Fruit fly (Drosophila melanogaster): Measurements from ENCODE around the gene CG43136.

The CG43136 gene

dm6 chrX:5891666-5892444 is 38.3 kb downstream of the CG43136 start (continued):
- peak; percentile 59 for TF ChIP-seq topi (GFP tag; optimal IDR thresholded peaks at IDR 0.05)
- peak; percentile 82 for TF ChIP-seq Eip78C (GFP tag)
- TF ChIP-seq cyc (GFP tag; optimal IDR thresholded peaks at IDR 0.05), result peak; percentile 34
- peak; percentile 9 for TF ChIP-seq CG7368 (GFP tag; optimal IDR thresholded peaks at IDR 0.05)
- no peak for TF ChIP-seq Eip93F (GFP tag; optimal IDR thresholded peaks at IDR 0.05)
- peak; percentile 3 for TF ChIP-seq CG10669 (GFP tag; optimal IDR thresholded peaks at IDR 0.05)
- TF ChIP-seq CG6163 (GFP tag; IDR thresholded peaks at IDR 0.05), result peak; percentile 76
- peak; percentile 36 for TF ChIP-seq Ets21C (GFP tag; optimal IDR thresholded peaks at IDR 0.05)
- peak; percentile 57 for TF ChIP-seq Sox14 (GFP tag; optimal IDR thresholded peaks at IDR 0.05)
- peak; percentile 36 for TF ChIP-seq CG34406 (GFP tag; optimal IDR thresholded peaks at IDR 0.05)

dm6 chrX:5892512-5892911 is 39.0 kb downstream of the CG43136 start:
- TF ChIP-seq CG1621 (tag; optimal IDR thresholded peaks at IDR 0.05), result peak; percentile 30
- no peak for TF ChIP-seq CG8119 (GFP tag; IDR thresholded peaks at IDR 0.05)
- TF ChIP-seq CG9139 (GFP tag; optimal IDR thresholded peaks at IDR 0.05), result peak; percentile 23
- no peak for TF ChIP-seq Eip75B (GFP tag; optimal IDR thresholded peaks at IDR 0.05)
- TF ChIP-seq Gug (GFP tag; IDR thresholded peaks at IDR 0.05), result no peak
- TF ChIP-seq fkh (GFP tag; optimal IDR thresholded peaks at IDR 0.05), result no peak
- no peak for TF ChIP-seq fd59A (GFP tag; optimal IDR thresholded peaks at IDR 0.05)
- no peak for TF ChIP-seq CG15336 (GFP tag; IDR thresholded peaks at IDR 0.05)
- TF ChIP-seq pdm3 (GFP tag; optimal IDR thresholded peaks at IDR 0.05), result no peak
- no peak for TF ChIP-seq Smox (GFP tag; optimal IDR thresholded peaks at IDR 0.05)
- TF ChIP-seq Hr4 (GFP tag; optimal IDR thresholded peaks at IDR 0.05), result no peak
- no peak for TF ChIP-seq CG4318 (GFP tag; optimal IDR thresholded peaks at IDR 0.05)
- peak in 1 of 2 experiments; percentile 21 for TF ChIP-seq ss (GFP tag; optimal IDR thresholded peaks at IDR 0.05)
- TF ChIP-seq vri (GFP tag; optimal IDR thresholded peaks at IDR 0.05), result no peak
- TF ChIP-seq esn (GFP tag; optimal IDR thresholded peaks at IDR 0.05), result no peak
- TF ChIP-seq achi (GFP tag; optimal IDR thresholded peaks at IDR 0.05), result no peak
- no peak for TF ChIP-seq fd85E (GFP tag; optimal IDR thresholded peaks at IDR 0.05)

- TF ChIP-seq CG6792 (GFP tag; optimal IDR thresholded peaks at IDR 0.05), result no peak
- 0 out of 3 replicates have a peak, but pooled peaks have one; percentile 11 for TF ChIP-seq CG6163 (GFP tag; IDR thresholded peaks at IDR 0.05)
- TF ChIP-seq fd59A (GFP tag; optimal IDR thresholded peaks at IDR 0.05), result no peak
- TF ChIP-seq svp (GFP tag), result peak; percentile 20
- TF ChIP-seq vri (GFP tag; optimal IDR thresholded peaks at IDR 0.05), result peak; percentile 11
Observed at dm6 chrX:5893165-5893564, 39.6 kb downstream of the CG43136 start.

dm6 chrX:5894529-5895487 is 41.2 kb downstream of the CG43136 start:
- TF ChIP-seq CG3919 (GFP tag; optimal IDR thresholded peaks at IDR 0.05) (peak; percentile 18), CG32006 (GFP tag; optimal IDR thresholded peaks at IDR 0.05) (peak; percentile 41), fd59A (GFP tag; optimal IDR thresholded peaks at IDR 0.05) (peak; percentile 23), CG3032 (tag; optimal IDR thresholded peaks at IDR 0.05) (peak; percentile 1), acj6 (GFP tag; optimal IDR thresholded peaks at IDR 0.05) (peak; percentile 25), CG4318 (GFP tag; optimal IDR thresholded peaks at IDR 0.05) (peak; percentile 11), Eip75B (GFP tag; optimal IDR thresholded peaks at IDR 0.05) (no peak), CG1621 (tag; optimal IDR thresholded peaks at IDR 0.05) (no peak), spab (GFP tag; optimal IDR thresholded peaks at IDR 0.05) (peak; percentile 12), Lpt (GFP tag; optimal IDR thresholded peaks at IDR 0.05) (no peak), Met (GFP tag; optimal IDR thresholded peaks at IDR 0.05) (peak; percentile 16), Sox102F (GFP tag; optimal IDR thresholded peaks at IDR 0.05) (peak; percentile 4), CG11294 (GFP tag; IDR thresholded peaks at IDR 0.05) (no peak), svp (GFP tag) (peak; percentile 68), Smox (GFP tag; optimal IDR thresholded peaks at IDR 0.05) (no peak), fkh (GFP tag; optimal IDR thresholded peaks at IDR 0.05) (peak; percentile 48), Ets96B (tag; optimal IDR thresholded peaks at IDR 0.05) (peak; percentile 16), dsx (GFP tag; optimal IDR thresholded peaks at IDR 0.05; ENCODE audit: poor library complexity, severe bottlenecking) (no peak), CG11762 (GFP tag; optimal IDR thresholded peaks at IDR 0.05; ENCODE audit: insufficient read depth) (no peak), CG31627 (GFP tag; optimal IDR thresholded peaks at IDR 0.05) (peak; percentile 23), esn (GFP tag; optimal IDR thresholded peaks at IDR 0.05) (peak; percentile 39)

Data from whole organism, prepupa.